Fruit fly (Drosophila melanogaster) whole organism, wandering third instar larva: ENCODE results near the gene CG4408.

Experiments
- Abd-B ChIP-seq: fragments of >200 bp; optimal IDR thresholded peaks from 2 replicates; lab custom pipeline; 2017; ENCODE audit warnings: missing biosample characterization, missing genetic modification characterization
- CG32264 ChIP-seq: fragments of 200-800 bp; sonication (Bioruptor generic); optimal IDR thresholded peaks from 2 replicates; lab custom pipeline; 2016; ENCODE audit warnings: missing biosample characterization, missing genetic modification characterization
- CG9705 ChIP-seq: fragments of 200-800 bp; sonication (Bioruptor generic); optimal IDR thresholded peaks from 2 replicates; lab custom pipeline; 2018; ENCODE audit warnings: missing biosample characterization, mild to moderate bottlenecking, missing genetic modification characterization
- CrebA ChIP-seq: fragments of 200-800 bp; sonication (Bioruptor generic); optimal IDR thresholded peaks from 2 replicates; lab custom pipeline; 2016; ENCODE audit warnings: missing biosample characterization, mild to moderate bottlenecking, missing genetic modification characterization, borderline replicate concordance
- Dfd ChIP-seq: fragments of >200 bp; optimal IDR thresholded peaks from 2 replicates; lab custom pipeline; 2017; ENCODE audit warnings: missing biosample characterization, missing genetic modification characterization
- GATAd ChIP-seq: sonication (Bioruptor generic); optimal IDR thresholded peaks from 2 replicates; lab custom pipeline; 2016; ENCODE audit warnings: missing biosample characterization, missing genetic modification characterization
- Hnf4 ChIP-seq: fragments of 200-800 bp; sonication (Bioruptor generic); optimal IDR thresholded peaks from 2 replicates; lab custom pipeline; 2016; ENCODE audit warnings: missing biosample characterization, mild to moderate bottlenecking, missing genetic modification characterization
- Hr78 ChIP-seq: fragments of >200 bp; optimal IDR thresholded peaks from 2 replicates; lab custom pipeline; 2017; ENCODE audit warnings: missing biosample characterization, missing genetic modification characterization
- Hr83 ChIP-seq: fragments of 200-300 bp; sonication (Bioruptor generic); optimal IDR thresholded peaks from 2 replicates; lab custom pipeline; 2016; ENCODE audit warnings: missing biosample characterization, mild to moderate bottlenecking, missing genetic modification characterization, moderate library complexity; ENCODE audit not compliant: poor library complexity, severe bottlenecking
- Mio ChIP-seq: sonication (Bioruptor generic); optimal IDR thresholded peaks from 2 replicates; lab custom pipeline; 2016; ENCODE audit warnings: missing biosample characterization, missing genetic modification characterization
- Rel ChIP-seq, 2 experiments: fragments of 200-800 bp; sonication (Bioruptor generic) in 1 of 2; optimal IDR thresholded peaks; 2 replicates in 1 of 2; 3 replicates in 1 of 2; lab custom pipeline; 2016 to 2019; ENCODE audit warnings: mild to moderate bottlenecking in 2 of 2, missing biosample characterization in 2 of 2, missing genetic modification characterization in 2 of 2, moderate library complexity in 1 of 2
- Sp1 ChIP-seq: fragments of 200-800 bp; sonication (Bioruptor generic); optimal IDR thresholded peaks from 3 replicates; lab custom pipeline; 2019; ENCODE audit warnings: missing biosample characterization, mild to moderate bottlenecking, missing genetic modification characterization, moderate library complexity
- Vsx2 ChIP-seq: fragments of 200-300, 225-300 bp; sonication (Bioruptor generic); optimal IDR thresholded peaks from 2 replicates; lab custom pipeline; 2018; ENCODE audit warnings: missing biosample characterization, missing genetic modification characterization; ENCODE audit not compliant: partially characterized antibody
- brk ChIP-seq: fragments of 200-800 bp; sonication (Bioruptor generic); optimal IDR thresholded peaks from 2 replicates; lab custom pipeline; 2016; ENCODE audit warnings: missing biosample characterization, mild to moderate bottlenecking, missing genetic modification characterization
- dl ChIP-seq, 2 experiments: fragments of 175-275, 200-275 bp in 1 of 2; fragments of 200-275 bp in 1 of 2; sonication (Bioruptor generic); optimal IDR thresholded peaks; lab custom pipeline; 2018; ENCODE audit warnings: mild to moderate bottlenecking in 2 of 2, missing biosample characterization in 2 of 2, missing genetic modification characterization in 2 of 2, moderate library complexity in 2 of 2; ENCODE audit not compliant: partially characterized antibody in 2 of 2, insufficient read depth in 1 of 2
- dmrt93B ChIP-seq: fragments of 200-800 bp; sonication (Bioruptor generic); optimal IDR thresholded peaks from 2 replicates; lab custom pipeline; 2018; ENCODE audit warnings: missing biosample characterization, mild to moderate bottlenecking, missing genetic modification characterization
- ey ChIP-seq: fragments of 200-800 bp; sonication (Bioruptor generic); optimal IDR thresholded peaks from 2 replicates; lab custom pipeline; 2016; ENCODE audit warnings: missing biosample characterization, missing genetic modification characterization
- h ChIP-seq: fragments of 200-800 bp; sonication (Bioruptor generic); optimal IDR thresholded peaks from 3 replicates; lab custom pipeline; 2016; ENCODE audit warnings: missing biosample characterization, mild to moderate bottlenecking, missing genetic modification characterization
- jim ChIP-seq: fragments of 175-275, 200-325 bp; sonication (Bioruptor generic); optimal IDR thresholded peaks from 2 replicates; lab custom pipeline; 2016; ENCODE audit warnings: missing biosample characterization, mild to moderate bottlenecking, missing genetic modification characterization
- lola ChIP-seq: fragments of >200 bp; optimal IDR thresholded peaks from 2 replicates; lab custom pipeline; 2017; ENCODE audit warnings: missing biosample characterization, missing genetic modification characterization
- pan ChIP-seq: fragments of >200 bp; optimal IDR thresholded peaks from 2 replicates; lab custom pipeline; 2017
- psq ChIP-seq: fragments of 200-800 bp; sonication (Bioruptor generic); optimal IDR thresholded peaks from 3 replicates; lab custom pipeline; 2017; ENCODE audit warnings: missing biosample characterization, mild to moderate bottlenecking, missing genetic modification characterization, moderate library complexity
- rgr ChIP-seq: fragments of 200-800 bp; sonication (Bioruptor generic); optimal IDR thresholded peaks from 3 replicates; lab custom pipeline; 2016; ENCODE audit warnings: missing biosample characterization, mild to moderate bottlenecking, missing genetic modification characterization
- sage ChIP-seq: fragments of 200-800 bp; sonication (Bioruptor generic); optimal IDR thresholded peaks from 2 replicates; lab custom pipeline; 2016; ENCODE audit warnings: missing biosample characterization, mild to moderate bottlenecking, missing genetic modification characterization
- sv ChIP-seq: fragments of 200-800 bp; sonication (Bioruptor generic); optimal IDR thresholded peaks from 3 replicates; lab custom pipeline; 2016; ENCODE audit warnings: missing biosample characterization, missing genetic modification characterization
- usp ChIP-seq: fragments of >200 bp; optimal IDR thresholded peaks from 2 replicates; lab custom pipeline; 2017; ENCODE audit warnings: missing biosample characterization, missing genetic modification characterization
- woc ChIP-seq: sonication (Bioruptor generic); optimal IDR thresholded peaks from 2 replicates; lab custom pipeline; 2016; ENCODE audit warnings: missing biosample characterization, mild to moderate bottlenecking, missing genetic modification characterization

Gene CG4408

dm6 chr3R:23346893-23347396, 16.4 kb downstream of the CG4408 start (continued):
- TF ChIP-seq Rel (GFP tag; optimal IDR thresholded peaks at IDR 0.05; lab: Kevin White, UChicago) (no peak), Rel (tag; optimal IDR thresholded peaks at IDR 0.05; lab: Kevin White, UChicago) (peak; percentile 28), pan (lab: Kevin White, UChicago) (no peak), Mio (GFP tag; lab: Kevin White, UChicago) (no peak), woc (GFP tag; lab: Kevin White, UChicago) (peak; percentile 36), rgr (peak; percentile 61), Abd-B (GFP tag; lab: Kevin White, UChicago) (no peak), sv (GFP tag; lab: Kevin White, UChicago) (no peak), jim (GFP tag; lab: Kevin White, UChicago) (no peak), dl (GFP tag; optimal IDR thresholded peaks at IDR 0.05; lab: Kevin White, UChicago; ENCODE audit: insufficient read depth in 1 of 2, partially characterized antibody in 2 of 2) (no peak)

- no peak for TF ChIP-seq rgr
- TF ChIP-seq dl (GFP tag; optimal IDR thresholded peaks at IDR 0.05; lab: Kevin White, UChicago; ENCODE audit: insufficient read depth in 1 of 2, partially characterized antibody in 2 of 2), result peak; percentile 14 to 21
- TF ChIP-seq psq (GFP tag; lab: Kevin White, UChicago), result peak; percentile 73
- no peak for TF ChIP-seq Mio (GFP tag; lab: Kevin White, UChicago)
- no peak for TF ChIP-seq dmrt93B (GFP tag; lab: Kevin White, UChicago)
These were observed 17.2 kb downstream of the CG4408 start, which contains the start of gene pnt for dm6 chr3R:23346007-23346681. Gene pnt (minus strand): TSS chr3R:23346167.

DNA sequence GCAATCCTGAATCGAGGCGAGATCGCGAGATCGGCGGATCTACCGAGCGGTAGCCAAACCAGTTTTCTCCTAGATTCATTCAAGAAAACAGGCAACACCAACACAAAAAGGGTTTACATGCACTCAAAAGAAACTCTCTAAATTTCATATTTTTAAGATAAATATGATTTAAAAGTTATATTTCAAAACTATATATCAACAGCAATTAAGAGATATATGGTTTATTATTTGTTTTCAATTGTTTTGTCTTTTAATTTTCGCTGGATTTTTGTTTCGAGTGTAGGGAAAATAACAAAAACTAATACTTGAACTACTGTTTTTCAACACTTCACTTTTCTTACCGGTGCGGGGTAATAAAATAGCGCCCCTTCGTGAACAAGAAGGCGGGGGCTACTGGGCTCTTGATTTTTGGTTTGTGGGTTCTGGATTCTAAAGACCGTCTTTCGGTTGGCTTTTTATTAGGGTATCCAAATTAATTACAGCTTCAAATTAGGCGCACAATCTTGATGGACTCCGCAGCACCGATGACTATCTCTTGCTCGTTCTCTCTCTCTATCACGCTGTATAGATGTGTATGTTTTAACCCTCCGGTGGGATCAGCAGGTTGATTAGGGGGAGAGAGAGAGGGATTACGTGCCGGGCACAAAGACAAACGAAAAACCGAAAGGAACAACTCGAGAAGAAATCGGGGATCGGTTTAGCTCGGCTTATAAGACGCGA, 18.2 kb downstream of the CG4408 start:
- TF ChIP-seq CG32264 (GFP tag; lab: Kevin White, UChicago), result no peak
- TF ChIP-seq Hnf4 (GFP tag; lab: Kevin White, UChicago), result no peak
- TF ChIP-seq Hr83 (GFP tag; lab: Kevin White, UChicago), result no peak
- no peak for TF ChIP-seq CG9705
- TF ChIP-seq rgr, result no peak
- no peak for TF ChIP-seq Rel (GFP tag; optimal IDR thresholded peaks at IDR 0.05; lab: Kevin White, UChicago)
- no peak for TF ChIP-seq Rel (tag; optimal IDR thresholded peaks at IDR 0.05; lab: Kevin White, UChicago)
- no peak for TF ChIP-seq Dfd (GFP tag; lab: Kevin White, UChicago)
- TF ChIP-seq GATAd, result no peak
- TF ChIP-seq pan (lab: Kevin White, UChicago), result no peak
- no peak for TF ChIP-seq Sp1 (GFP tag; lab: Kevin White, UChicago)
- no peak for TF ChIP-seq CrebA (GFP tag; lab: Kevin White, UChicago)
- no peak for TF ChIP-seq Mio (GFP tag; lab: Kevin White, UChicago)
- no peak for TF ChIP-seq woc (GFP tag; lab: Kevin White, UChicago)

DNA sequence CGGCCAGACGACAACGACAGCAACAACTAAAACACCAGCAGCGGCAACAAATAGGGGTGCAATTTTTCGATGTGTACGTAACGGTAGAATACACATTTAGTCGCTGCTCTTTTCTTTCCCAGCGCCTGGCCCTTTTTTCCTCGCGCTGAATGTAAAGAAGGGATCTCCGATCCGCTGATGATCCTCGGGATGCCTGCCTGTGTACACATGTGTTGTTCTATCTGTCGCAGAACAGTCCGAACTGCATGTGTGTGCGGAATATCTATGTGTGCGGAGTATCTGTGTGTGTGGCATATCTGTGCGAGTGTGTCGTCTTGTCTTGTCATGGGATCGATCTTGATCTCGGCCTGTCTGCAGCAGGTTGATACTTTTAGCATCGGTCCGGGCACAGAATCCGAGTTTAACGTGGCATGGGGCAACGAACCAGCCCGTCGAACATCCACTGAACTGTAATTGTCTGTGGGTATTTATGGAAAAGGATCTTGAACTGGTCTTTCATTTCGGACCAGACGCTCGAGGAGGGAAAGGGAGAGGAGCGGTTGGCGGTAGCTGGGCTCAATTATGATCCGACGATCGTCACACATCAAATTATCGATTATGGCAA, 19.6 kb downstream of the CG4408 start:
- TF ChIP-seq psq (GFP tag; lab: Kevin White, UChicago), result no peak
- no peak for TF ChIP-seq Sp1 (GFP tag; lab: Kevin White, UChicago)
- no peak for TF ChIP-seq dmrt93B (GFP tag; lab: Kevin White, UChicago)
- no peak for TF ChIP-seq ey (GFP tag; lab: Kevin White, UChicago)
- no peak for TF ChIP-seq Vsx2 (GFP tag; lab: Kevin White, UChicago)
- no peak for TF ChIP-seq sage
- no peak for TF ChIP-seq h (GFP tag; lab: Kevin White, UChicago)
- TF ChIP-seq jim (GFP tag; lab: Kevin White, UChicago), result no peak
- no peak for TF ChIP-seq brk
- TF ChIP-seq lola, result no peak
- no peak for TF ChIP-seq usp (GFP tag; lab: Kevin White, UChicago)
- TF ChIP-seq Hr83 (GFP tag; lab: Kevin White, UChicago), result no peak
- TF ChIP-seq Abd-B (GFP tag; lab: Kevin White, UChicago), result no peak
- TF ChIP-seq Hr78 (GFP tag; lab: Kevin White, UChicago), result no peak
- no peak for TF ChIP-seq Hnf4 (GFP tag; lab: Kevin White, UChicago)
- no peak for TF ChIP-seq Rel (GFP tag; optimal IDR thresholded peaks at IDR 0.05; lab: Kevin White, UChicago)
- no peak for TF ChIP-seq Rel (tag; optimal IDR thresholded peaks at IDR 0.05; lab: Kevin White, UChicago)
- no peak for TF ChIP-seq CG9705
- TF ChIP-seq, all 38 proteins: peak for 0
